Worm (Caenorhabditis elegans): ENCODE results near the gene str-231.

ce11 chrV:15988074-15988473, 19.3 kb downstream of the str-231 start, which contains the start of gene F36G9.15:
- TF ChIP-seq dao-5 (tag; optimal IDR thresholded peaks at IDR 0.05): no peak
- no peak for TF ChIP-seq him-1 (tag; optimal IDR thresholded peaks at IDR 0.05)
